Fruit fly (Drosophila melanogaster) whole organism, prepupa: ENCODE data around the gene Dus1.

Experiments used
- CG4318 ChIP-seq: fragments of 200-800 bp; sonication (Bioruptor generic); optimal IDR thresholded peaks from 3 replicates; lab custom pipeline; 2017; ENCODE audit warnings: missing biosample characterization, mild to moderate bottlenecking, missing genetic modification characterization
- Hr39 ChIP-seq: fragments of 200-800 bp; sonication (Bioruptor generic); optimal IDR thresholded peaks from 2 replicates; lab custom pipeline; 2016; ENCODE audit warnings: missing biosample characterization, missing genetic modification characterization

DNA sequence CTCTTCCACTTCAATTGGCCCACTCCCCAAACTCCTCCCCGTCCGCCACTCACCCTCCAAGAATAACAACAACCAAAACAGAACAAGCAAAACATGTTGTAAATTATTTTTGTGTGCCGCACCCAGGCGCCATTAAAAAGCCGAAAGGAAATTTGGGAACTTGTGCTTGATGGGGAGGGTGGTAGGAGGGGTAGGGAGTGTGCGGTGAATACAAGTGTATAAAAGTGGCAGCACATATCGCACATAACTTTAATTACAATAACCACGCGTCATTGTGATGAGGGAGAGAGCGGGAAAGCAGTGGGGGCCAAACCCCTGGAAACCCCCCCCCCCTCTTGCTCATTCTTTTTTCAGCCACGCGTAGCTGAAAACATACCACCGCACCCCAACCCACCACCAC lies 35.6 kb upstream of the Dus1 start:
- TF ChIP-seq Hr39 (no peak), CG4318 (GFP tag; lab: Kevin White, UChicago) (no peak)
